Fruit fly (Drosophila melanogaster) whole organism, embryonic: ENCODE measurements around the gene CG46313.

Experiments used
- B-H1 ChIP-seq: fragments of 200-800 bp; sonication (Bioruptor generic); IDR thresholded peaks from 3 replicates; pipeline ENCODE4 v1.3.6; 2022; ENCODE audit warnings: missing biosample characterization, missing genetic modification characterization
- Bdp1 ChIP-seq: fragments of 200-800 bp; sonication (Bioruptor generic); optimal IDR thresholded peaks from 3 replicates; lab custom pipeline; 2016; ENCODE audit warnings: missing biosample characterization, missing genetic modification characterization
- CG11504 ChIP-seq: fragments of 200-800 bp; sonication (Bioruptor generic); optimal IDR thresholded peaks from 3 replicates; lab custom pipeline; 2019; ENCODE audit warnings: missing biosample characterization, mild to moderate bottlenecking, missing genetic modification characterization, moderate library complexity
- CG11695 ChIP-seq: fragments of 200-800 bp; sonication (Bioruptor generic); IDR thresholded peaks from 3 replicates; pipeline ENCODE4 v1.3.6; 2022; ENCODE audit warnings: missing biosample characterization, missing genetic modification characterization
- CG12155 ChIP-seq: fragments of 200-800 bp; sonication (Bioruptor generic); optimal IDR thresholded peaks from 3 replicates; lab custom pipeline; 2016; ENCODE audit warnings: missing biosample characterization, missing genetic modification characterization
- CG12219 ChIP-seq: fragments of 200-800 bp; sonication (Bioruptor generic); optimal IDR thresholded peaks from 3 replicates; lab custom pipeline; 2018; ENCODE audit warnings: missing biosample characterization, mild to moderate bottlenecking, missing genetic modification characterization
- CG15479 ChIP-seq: fragments of 200-800 bp; sonication (Bioruptor generic); optimal IDR thresholded peaks from 3 replicates; lab custom pipeline; 2019; ENCODE audit warnings: missing biosample characterization, mild to moderate bottlenecking, missing genetic modification characterization, moderate library complexity
- CG16779 ChIP-seq: fragments of 200-800 bp; sonication (Bioruptor generic); IDR thresholded peaks from 2 replicates; pipeline ENCODE4 v1.3.6; 2022; ENCODE audit warnings: missing biosample characterization, missing genetic modification characterization
- CG17568 ChIP-seq: fragments of 200-800 bp; sonication (Bioruptor generic); optimal IDR thresholded peaks from 2 replicates; lab custom pipeline; 2018; ENCODE audit warnings: missing biosample characterization, mild to moderate bottlenecking, missing genetic modification characterization, moderate library complexity
- CG2120 ChIP-seq: fragments of 200-800 bp; sonication (Bioruptor generic); optimal IDR thresholded peaks from 3 replicates; lab custom pipeline; 2016; ENCODE audit warnings: missing biosample characterization, missing genetic modification characterization
- CG3065 ChIP-seq: fragments of 200-800 bp; sonication (Bioruptor generic); optimal IDR thresholded peaks from 2 replicates; lab custom pipeline; 2016; ENCODE audit warnings: missing biosample characterization, missing genetic modification characterization
- CG32767 ChIP-seq: fragments of 200-800 bp; sonication (Bioruptor generic); IDR thresholded peaks from 2 replicates; pipeline ENCODE4 v1.3.6; 2022; ENCODE audit warnings: missing biosample characterization, missing genetic modification characterization
- CG43689 ChIP-seq: fragments of 200-800 bp; sonication (Bioruptor generic); IDR thresholded peaks from 2 replicates; pipeline ENCODE4 v1.3.6; 2022; ENCODE audit warnings: missing biosample characterization, missing genetic modification characterization
- CG7271 ChIP-seq: fragments of 200-800 bp; sonication (Bioruptor generic); optimal IDR thresholded peaks from 2 replicates; lab custom pipeline; 2018; ENCODE audit warnings: missing biosample characterization, mild to moderate bottlenecking, missing genetic modification characterization, moderate library complexity
- CG7987 ChIP-seq: fragments of 200-800 bp; sonication (Bioruptor generic); optimal IDR thresholded peaks from 2 replicates; lab custom pipeline; 2018; ENCODE audit warnings: missing biosample characterization, mild to moderate bottlenecking, missing genetic modification characterization, moderate library complexity
- CG8089 ChIP-seq: fragments of 200-800 bp; sonication (Bioruptor generic); optimal IDR thresholded peaks from 3 replicates; lab custom pipeline; 2016; ENCODE audit warnings: missing biosample characterization, missing genetic modification characterization
- CG9609 ChIP-seq: fragments of 200-800 bp; sonication (Bioruptor generic); optimal IDR thresholded peaks from 3 replicates; lab custom pipeline; 2016; ENCODE audit warnings: missing biosample characterization, missing genetic modification characterization
- CG9876 ChIP-seq: fragments of 200-800 bp; sonication (Bioruptor generic); optimal IDR thresholded peaks from 2 replicates; lab custom pipeline; 2016; ENCODE audit warnings: missing biosample characterization, missing genetic modification characterization
- CTCF ChIP-seq: fragments of 200-800 bp; sonication (Bioruptor generic); optimal IDR thresholded peaks from 2 replicates; lab custom pipeline; 2017; ENCODE audit warnings: missing biosample characterization, mild to moderate bottlenecking, missing genetic modification characterization, moderate library complexity
- Eip74EF ChIP-seq, 2 experiments: fragments of 200-800 bp in 1 of 2; fragments of >200 bp in 1 of 2; sonication (Bioruptor generic) in 1 of 2; optimal IDR thresholded peaks; 2 replicates each; lab custom pipeline; 2017 to 2019; ENCODE audit warnings: missing biosample characterization in 2 of 2, missing genetic modification characterization in 2 of 2, mild to moderate bottlenecking in 1 of 2, moderate library complexity in 1 of 2
- Hand ChIP-seq: fragments of 200-800 bp; sonication (Bioruptor generic); optimal IDR thresholded peaks from 2 replicates; lab custom pipeline; 2017; ENCODE audit warnings: mild to moderate bottlenecking, missing biosample characterization, missing genetic modification reagents, missing genetic modification characterization
- Med ChIP-seq: fragments of 200-800 bp; sonication (Bioruptor generic); peaks from one replicate; lab custom pipeline; 2016; ENCODE audit warnings: missing biosample characterization, missing genetic modification characterization, mild to moderate bottlenecking, inconsistent platforms, moderate library complexity
- NC2α ChIP-seq: fragments of 200-800 bp; sonication (Bioruptor generic); optimal IDR thresholded peaks from 2 replicates; lab custom pipeline; 2016; ENCODE audit warnings: missing biosample characterization, missing genetic modification characterization
- Nf-YC ChIP-seq: fragments of 200-800 bp; optimal IDR thresholded peaks from 3 replicates; lab custom pipeline; 2019; ENCODE audit warnings: missing biosample characterization, mild to moderate bottlenecking, missing genetic modification characterization, moderate library complexity
- Opbp ChIP-seq: fragments of 200-800 bp; sonication (Bioruptor generic); IDR thresholded peaks from 3 replicates; pipeline ENCODE4 v1.3.6; 2022; ENCODE audit warnings: missing biosample characterization, missing genetic modification characterization; ENCODE audit not compliant: partially characterized antibody
- Ravus ChIP-seq: fragments of 200-800 bp; sonication (Bioruptor generic); IDR thresholded peaks from 2 replicates; pipeline ENCODE4 v1.3.6; 2022; ENCODE audit warnings: missing biosample characterization, missing genetic modification characterization
- Rx ChIP-seq: fragments of 200-800 bp; sonication (Bioruptor generic); IDR thresholded peaks from 2 replicates; pipeline ENCODE4 v1.3.6; 2022; ENCODE audit warnings: missing biosample characterization, missing genetic modification characterization
- Sox100B ChIP-seq: fragments of 200-800 bp; sonication (Bioruptor generic); optimal IDR thresholded peaks from 3 replicates; lab custom pipeline; 2018; ENCODE audit warnings: missing biosample characterization, mild to moderate bottlenecking, missing genetic modification characterization
- Sry-δ ChIP-seq: fragments of 200-800 bp; sonication (Bioruptor generic); optimal IDR thresholded peaks from 2 replicates; lab custom pipeline; 2016; ENCODE audit warnings: missing biosample characterization, missing genetic modification characterization
- TFAM ChIP-seq: fragments of 200-800 bp; sonication (Bioruptor generic); optimal IDR thresholded peaks from 2 replicates; lab custom pipeline; 2017; ENCODE audit warnings: missing biosample characterization, missing genetic modification characterization, inconsistent platforms
- Usf ChIP-seq: fragments of 200-800 bp; sonication (Bioruptor generic); optimal IDR thresholded peaks from 2 replicates; lab custom pipeline; 2017; ENCODE audit warnings: missing genotype, missing biosample characterization, missing genetic modification characterization
- cato ChIP-seq: fragments of 200-800 bp; sonication (Bioruptor generic); optimal IDR thresholded peaks from 2 replicates; lab custom pipeline; 2016; ENCODE audit warnings: missing biosample characterization, missing genetic modification characterization, borderline replicate concordance
- chm ChIP-seq: fragments of 200-800 bp; sonication (Bioruptor generic); IDR thresholded peaks from 2 replicates; pipeline ENCODE4 v1.3.6; 2022; ENCODE audit warnings: missing biosample characterization, missing genetic modification characterization
- dan ChIP-seq: fragments of 200-800 bp; sonication (Bioruptor generic); IDR thresholded peaks from 2 replicates; pipeline ENCODE4 v1.3.6; 2022; ENCODE audit warnings: missing biosample characterization, missing genetic modification characterization
- dimm ChIP-seq: fragments of 200-800 bp; sonication (Bioruptor generic); IDR thresholded peaks from 2 replicates; pipeline ENCODE4 v1.3.6; 2022; ENCODE audit warnings: missing biosample characterization, missing genetic modification characterization
- dm ChIP-seq: fragments of 200-800 bp; sonication (Bioruptor generic); optimal IDR thresholded peaks from 3 replicates; lab custom pipeline; 2016; ENCODE audit warnings: missing biosample characterization, missing genetic modification characterization
- dmrt11E ChIP-seq: fragments of 200-800 bp; sonication (Bioruptor generic); optimal IDR thresholded peaks from 3 replicates; lab custom pipeline; 2018; ENCODE audit warnings: missing biosample characterization, mild to moderate bottlenecking, missing genetic modification characterization, moderate library complexity
- emc ChIP-seq: fragments of 200-800 bp; sonication (Bioruptor generic); optimal IDR thresholded peaks from 2 replicates; lab custom pipeline; 2016; ENCODE audit warnings: missing biosample characterization, missing genetic modification characterization
- exex ChIP-seq: fragments of 200-800 bp; sonication (Bioruptor generic); optimal IDR thresholded peaks from 4 replicates; lab custom pipeline; 2018; ENCODE audit warnings: missing biosample characterization, mild to moderate bottlenecking, missing genetic modification characterization, moderate library complexity
- gcm2 ChIP-seq: fragments of 200-800 bp; sonication (Bioruptor generic); optimal IDR thresholded peaks from 2 replicates; lab custom pipeline; 2016; ENCODE audit warnings: missing biosample characterization, missing genetic modification characterization
- hth ChIP-seq: fragments of >200 bp; optimal IDR thresholded peaks from 2 replicates; lab custom pipeline; 2017; ENCODE audit warnings: inconsistent platforms
- jumu ChIP-seq: fragments of 200-800 bp; sonication (Bioruptor generic); optimal IDR thresholded peaks from 3 replicates; lab custom pipeline; 2016; ENCODE audit warnings: missing biosample characterization, missing genetic modification characterization
- klu ChIP-seq: fragments of 200-800 bp; sonication (Bioruptor generic); IDR thresholded peaks from 2 replicates; pipeline ENCODE4 v1.3.6; 2022; ENCODE audit warnings: missing biosample characterization, missing genetic modification characterization
- mirr ChIP-seq: fragments of 200-800 bp; sonication (Bioruptor generic); optimal IDR thresholded peaks from 3 replicates; lab custom pipeline; 2018; ENCODE audit warnings: missing biosample characterization, mild to moderate bottlenecking, missing genetic modification characterization
- nmo ChIP-seq: fragments of 200-800 bp; sonication (Bioruptor generic); optimal IDR thresholded peaks from 2 replicates; lab custom pipeline; 2018; ENCODE audit warnings: missing biosample characterization, mild to moderate bottlenecking, missing genetic modification characterization, moderate library complexity
- pho ChIP-seq: fragments of 200-800 bp; sonication (Bioruptor generic); optimal IDR thresholded peaks from 2 replicates; lab custom pipeline; 2016; ENCODE audit warnings: missing biosample characterization, missing genetic modification characterization
- row ChIP-seq: fragments of 200-800 bp; sonication (Bioruptor generic); IDR thresholded peaks from 3 replicates; pipeline ENCODE4 v1.3.6; 2022; ENCODE audit warnings: missing biosample characterization, missing genetic modification characterization
- sim ChIP-seq: fragments of 200-800 bp; sonication (Bioruptor generic); IDR thresholded peaks from 2 replicates; pipeline ENCODE4 v1.3.6; 2022; ENCODE audit warnings: missing biosample characterization, missing genetic modification characterization
- stwl ChIP-seq: fragments of 200-800 bp; sonication (Bioruptor generic); optimal IDR thresholded peaks from 3 replicates; lab custom pipeline; 2018; ENCODE audit warnings: missing biosample characterization, mild to moderate bottlenecking, missing genetic modification characterization, moderate library complexity
- tll ChIP-seq, 2 experiments: fragments of 200-800 bp in 1 of 2; fragments of >200 bp in 1 of 2; sonication (Bioruptor generic) in 1 of 2; optimal IDR thresholded peaks; 2 replicates each; lab custom pipeline; 2017 to 2019; ENCODE audit warnings: missing biosample characterization in 2 of 2, missing genetic modification characterization in 2 of 2, mild to moderate bottlenecking in 1 of 2, moderate library complexity in 1 of 2
- toy ChIP-seq: fragments of 200-800 bp; sonication (Bioruptor generic); IDR thresholded peaks from 2 replicates; pipeline ENCODE4 v1.3.6; 2022; ENCODE audit warnings: missing biosample characterization, missing genetic modification characterization
- usp ChIP-seq: fragments of >200 bp; optimal IDR thresholded peaks from 2 replicates; lab custom pipeline; 2017; ENCODE audit warnings: missing biosample characterization, missing genetic modification characterization

The CG46313 gene

DNA sequence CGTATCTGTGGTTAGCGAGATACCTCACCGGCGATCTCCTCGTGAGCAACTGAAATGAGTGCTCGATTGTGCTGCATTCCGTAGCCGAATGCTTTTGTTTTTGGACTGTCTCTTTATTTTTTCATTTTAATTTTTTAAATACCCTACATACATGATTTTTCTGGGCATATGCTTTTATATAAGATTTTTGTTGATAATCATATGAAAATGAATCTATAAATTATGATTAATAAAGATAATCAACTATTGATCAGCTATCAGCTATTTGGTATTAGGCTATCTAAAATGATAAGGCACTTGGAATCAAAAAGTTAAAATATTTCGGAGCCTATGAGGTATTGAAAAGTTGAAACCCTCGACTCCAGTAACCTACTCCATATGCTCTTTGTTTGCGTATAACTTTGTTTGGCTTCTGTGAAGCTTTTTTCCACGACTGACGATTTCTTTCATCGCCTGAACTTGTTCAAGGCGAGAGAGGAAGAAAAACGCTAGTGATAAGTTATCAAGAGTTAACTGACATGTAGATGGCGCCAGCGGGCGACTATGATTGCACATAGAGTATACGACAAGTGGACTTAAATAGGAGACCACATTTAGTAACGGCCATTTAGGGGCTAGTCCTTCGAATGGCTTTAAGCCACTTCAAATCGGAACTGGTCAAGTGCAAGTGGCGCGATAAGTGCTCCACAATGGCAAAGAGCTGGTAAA, 11.6 kb downstream of the CG46313 start, which contains the start of gene CG31076 (continued):
- peak; percentile 65 for TF ChIP-seq exex (tag; lab: Kevin White, UChicago)
- no peak for TF ChIP-seq dan (GFP tag; lab: Robert Waterston, UW)
- no peak for TF ChIP-seq CG16779 (GFP tag; lab: Robert Waterston, UW)
- peak; percentile 92 for TF ChIP-seq CTCF (GFP tag; lab: Kevin White, UChicago)
- TF ChIP-seq emc (GFP tag; lab: Kevin White, UChicago), result no peak
- TF ChIP-seq chm (GFP tag; lab: Robert Waterston, UW), result no peak
- no peak for TF ChIP-seq Sry-δ
- TF ChIP-seq CG43689 (GFP tag; lab: Robert Waterston, UW), result no peak
- no peak for TF ChIP-seq CG7987 (GFP tag; lab: Kevin White, UChicago)
- TF ChIP-seq dimm (GFP tag; lab: Robert Waterston, UW), result no peak
- TF ChIP-seq klu (GFP tag; lab: Robert Waterston, UW), result no peak
- peak; percentile 28 for TF ChIP-seq nmo (GFP tag; lab: Kevin White, UChicago)
- no peak for TF ChIP-seq cato (GFP tag; lab: Kevin White, UChicago)
- TF ChIP-seq CG11695 (GFP tag; lab: Robert Waterston, UW), result 0 out of 3 replicates have a peak, but pooled peaks have one; percentile 35
- TF ChIP-seq hth (lab: Kevin White, UChicago), result no peak
- TF ChIP-seq sim (GFP tag; lab: Robert Waterston, UW), result no peak
- TF ChIP-seq jumu, result no peak
- no peak for TF ChIP-seq Bdp1 (GFP tag; lab: Kevin White, UChicago)
- TF ChIP-seq gcm2, result no peak
- TF ChIP-seq Nf-YC (tag; lab: Kevin White, UChicago), result peak; percentile 31
- no peak for TF ChIP-seq usp
- TF ChIP-seq tll (GFP tag; optimal IDR thresholded peaks at IDR 0.05; lab: Kevin White, UChicago), result no peak
- TF ChIP-seq stwl, result no peak
- TF ChIP-seq Med (GFP tag; lab: Kevin White, UChicago), result no peak
- no peak for TF ChIP-seq CG32767
- TF ChIP-seq CG11504 (tag; lab: Kevin White, UChicago), result peak; percentile 64
- no peak for TF ChIP-seq CG3065 (GFP tag; lab: Kevin White, UChicago)
- TF ChIP-seq mirr (GFP tag; lab: Kevin White, UChicago), result no peak
- TF ChIP-seq pho, result no peak
- TF ChIP-seq dmrt11E (tag; lab: Kevin White, UChicago), result no peak
- no peak for TF ChIP-seq Ravus
- TF ChIP-seq CG7271, result no peak
- TF ChIP-seq dm (GFP tag; lab: Kevin White, UChicago), result no peak
- TF ChIP-seq Usf (GFP tag; lab: Kevin White, UChicago), result no peak
- no peak for TF ChIP-seq toy (GFP tag; lab: Robert Waterston, UW)
- TF ChIP-seq Sox100B (GFP tag; lab: Kevin White, UChicago), result peak; percentile 59
- TF ChIP-seq Opbp (GFP tag; lab: Robert Waterston, UW), result no peak
- no peak for TF ChIP-seq CG2120 (GFP tag; lab: Kevin White, UChicago)
- no peak for TF ChIP-seq CG8089 (GFP tag; lab: Kevin White, UChicago)
- TF ChIP-seq CG12155 (GFP tag; lab: Kevin White, UChicago), result no peak
- no peak for TF ChIP-seq Hand (GFP tag; lab: Kevin White, UChicago)
- no peak for TF ChIP-seq CG15479 (GFP tag; lab: Kevin White, UChicago)
- no peak for TF ChIP-seq CG9609 (GFP tag; lab: Kevin White, UChicago)
- TF ChIP-seq NC2α (GFP tag; lab: Kevin White, UChicago), result no peak
- TF ChIP-seq Eip74EF (GFP tag; optimal IDR thresholded peaks at IDR 0.05; lab: Kevin White, UChicago), result peak in 1 of 2 experiments; percentile 12
- TF ChIP-seq CG17568 (GFP tag; lab: Kevin White, UChicago), result no peak
- TF ChIP-seq CG12219 (GFP tag; lab: Kevin White, UChicago), result no peak
- no peak for TF ChIP-seq CG9876
- no peak for TF ChIP-seq Rx
- TF ChIP-seq row (GFP tag; lab: Robert Waterston, UW), result peak; percentile 82; the same call in 2 of the 3 replicates
- TF ChIP-seq B-H1 (GFP tag; lab: Robert Waterston, UW), result no peak
- no peak for TF ChIP-seq TFAM (GFP tag; lab: Kevin White, UChicago)
